Fruit fly (Drosophila melanogaster) S2 (cell line): ENCODE data around the gene CG6465.

Experiments used
- CG8478 ChIP-seq: fragments of >200 bp; optimal IDR thresholded peaks from 2 replicates; lab custom pipeline; 2018
- CTCF ChIP-seq, 2 experiments: fragments of >200 bp; optimal IDR thresholded peaks; 2 replicates each; lab custom pipeline; 2018

- TF ChIP-seq CG8478 (lab: Kevin White, UChicago) (no peak), CTCF (optimal IDR thresholded peaks at IDR 0.05; lab: Kevin White, UChicago) (no peak)
Measured at dm6 chr3R:10633855-10634254, 43.2 kb downstream of the CG6465 start.
